Fruit fly (Drosophila melanogaster): ENCODE measurements around the gene CG7017.

The CG7017 gene

dm6 chr3L:20183345-20184088 is 28.4 kb downstream of the CG7017 start (continued):
- TF ChIP-seq Aef1 (GFP tag; IDR thresholded peaks at IDR 0.05) (peak; percentile 43; the same call in 2 of the 3 replicates), phol (tag; optimal IDR thresholded peaks at IDR 0.05) (peak; percentile 60), HmgZ (tag; optimal IDR thresholded peaks at IDR 0.05) (no peak), Nf-YC (tag; optimal IDR thresholded peaks at IDR 0.05) (no peak), zen2 (GFP tag; IDR thresholded peaks at IDR 0.05; ENCODE audit: partially characterized antibody) (no peak), Deaf1 (tag; optimal IDR thresholded peaks at IDR 0.05) (peak; percentile 21), CG18619 (GFP tag; optimal IDR thresholded peaks at IDR 0.05) (peak; percentile 42), Hr51 (GFP tag; optimal IDR thresholded peaks at IDR 0.05) (peak; percentile 25 to 64), Ada2b (GFP tag; IDR thresholded peaks at IDR 0.05) (peak; percentile 47), NfI (GFP tag; optimal IDR thresholded peaks at IDR 0.05) (peak; percentile 52), sima (GFP tag; optimal IDR thresholded peaks at IDR 0.05) (no peak), mld (GFP tag; IDR thresholded peaks at IDR 0.05; ENCODE audit: partially characterized antibody) (no peak), CG17385 (GFP tag; optimal IDR thresholded peaks at IDR 0.05) (peak; percentile 48), Tbp (GFP tag; optimal IDR thresholded peaks at IDR 0.05) (no peak), bowl (GFP tag; IDR thresholded peaks at IDR 0.05) (no peak), ash1 (GFP tag; optimal IDR thresholded peaks at IDR 0.05) (no peak), CG13775 (GFP tag; optimal IDR thresholded peaks at IDR 0.05) (peak; percentile 52), esg (GFP tag; conservative IDR thresholded peaks at IDR 0.05) (peak; percentile 48), org-1 (GFP tag; optimal IDR thresholded peaks at IDR 0.05) (peak; percentile 33), hkb (optimal IDR thresholded peaks at IDR 0.05) (no peak), hkb (GFP tag; IDR thresholded peaks at IDR 0.05) (peak; percentile 45), CG31441 (GFP tag; IDR thresholded peaks at IDR 0.05) (peak; percentile 64), salm (tag; optimal IDR thresholded peaks at IDR 0.05) (no peak), CG15011 (GFP tag; optimal IDR thresholded peaks at IDR 0.05) (peak; percentile 6), vvl (GFP tag; IDR thresholded peaks at IDR 0.05) (peak; percentile 34; the same call in 1 of the 2 replicates), CG14965 (GFP tag; optimal IDR thresholded peaks at IDR 0.05; ENCODE audit: borderline replicate concordance) (no peak), CG5245 (GFP tag; optimal IDR thresholded peaks at IDR 0.05) (peak; percentile 1), stc (GFP tag; IDR thresholded peaks at IDR 0.05) (0 out of 2 replicates have a peak, but pooled peaks have one; percentile 13), Abd-B (GFP tag; optimal IDR thresholded peaks at IDR 0.05) (peak; percentile 39), Hr3 (GFP tag; optimal IDR thresholded peaks at IDR 0.05) (peak; percentile 52), Elba2 (GFP tag; optimal IDR thresholded peaks at IDR 0.05) (no peak), gcm (GFP tag; optimal IDR thresholded peaks at IDR 0.05) (no peak), shn (GFP tag; optimal IDR thresholded peaks at IDR 0.05) (no peak), CG18262 (tag; optimal IDR thresholded peaks at IDR 0.05) (peak; percentile 56), sens (GFP tag) (peak; percentile 91), CG10654 (GFP tag; optimal IDR thresholded peaks at IDR 0.05) (peak; percentile 50), Gug (GFP tag; IDR thresholded peaks at IDR 0.05) (peak; percentile 33; the same call in 2 of the 4 replicates), Ravus (GFP tag; IDR thresholded peaks at IDR 0.05) (no peak; the same call in 1 of the 2 replicates), Meics (GFP tag; optimal IDR thresholded peaks at IDR 0.05) (peak; percentile 61), E2f1 (GFP tag; IDR thresholded peaks at IDR 0.05) (peak; percentile 44; the same call in 1 of the 2 replicates), B-H1 (GFP tag; IDR thresholded peaks at IDR 0.05) (no peak), CG7357 (GFP tag; IDR thresholded peaks at IDR 0.05) (no peak), CG17802 (tag; optimal IDR thresholded peaks at IDR 0.05) (peak; percentile 36), CG11398 (GFP tag; optimal IDR thresholded peaks at IDR 0.05) (no peak), CG11093 (GFP tag; IDR thresholded peaks at IDR 0.05) (no peak), CG10209 (GFP tag; optimal IDR thresholded peaks at IDR 0.05) (peak; percentile 58), CG9932 (GFP tag; IDR thresholded peaks at IDR 0.05) (peak; percentile 56; the same call in 1 of the 2 replicates), Doc3 (GFP tag; IDR thresholded peaks at IDR 0.05; ENCODE audit: partially characterized antibody) (no peak), lbe (GFP tag; optimal IDR thresholded peaks at IDR 0.05) (no peak), fu2 (GFP tag; optimal IDR thresholded peaks at IDR 0.05) (peak; percentile 2)

Data from whole organism, embryonic.